Worm (Caenorhabditis elegans) whole organism, L4 larva: ENCODE data around the gene rme-4.
A peak's percentile ranks its signal among the peaks of the same experiment; 100 is the strongest.

ENCODE experiments used
- D1046.2 ChIP-seq: fragments of 200-800 bp; sonication (Bioruptor generic); IDR thresholded peaks from 2 replicates; pipeline ENCODE4 v1.3.6; 2022; ENCODE audit warnings: missing genetic modification characterization, missing compliant biosample characterization
- F37D6.2 ChIP-seq: sonication (generic microtip); optimal IDR thresholded peaks from 2 replicates; lab custom pipeline; 2016; ENCODE audit warnings: mild to moderate bottlenecking, missing genetic modification characterization, missing compliant biosample characterization
- Y48G9A.11 ChIP-seq: fragments of 200-800 bp; sonication (Bioruptor generic); IDR thresholded peaks from 2 replicates; pipeline ENCODE4 v1.3.6; 2022; ENCODE audit warnings: missing genetic modification reagents, missing genetic modification characterization, missing compliant biosample characterization
- Y5F2A.4 ChIP-seq: fragments of 200-800 bp; sonication (Bioruptor generic); optimal IDR thresholded peaks from 2 replicates; lab custom pipeline; 2018; ENCODE audit warnings: mild to moderate bottlenecking, missing genetic modification characterization, missing compliant biosample characterization
- ZK337.2 ChIP-seq: fragments of 200-800 bp; sonication (Bioruptor generic); IDR thresholded peaks from 2 replicates; pipeline ENCODE4 v1.3.6; 2022; ENCODE audit warnings: missing genetic modification reagents, missing genetic modification characterization, missing compliant biosample characterization
- ZK546.5 ChIP-seq, 2 experiments: sonication (generic microtip); optimal IDR thresholded peaks; 2 replicates each; lab custom pipeline; 2017; ENCODE audit warnings: missing biosample characterization in 2 of 2, missing genetic modification characterization in 2 of 2
- aha-1 ChIP-seq: fragments of 150-350 bp; peaks from one replicate; lab custom pipeline; 2014; ENCODE audit warnings: missing biosample characterization, missing genetic modification characterization
- ama-1 ChIP-seq: fragments of 150-350 bp; optimal IDR thresholded peaks from 2 replicates; lab custom pipeline; 2014; ENCODE audit warnings: inconsistent platforms, mixed read lengths
- arid-1 ChIP-seq: fragments of 200-800 bp; sonication (Bioruptor generic); conservative IDR thresholded peaks from 2 replicates; pipeline ENCODE4 v1.3.6; 2022; ENCODE audit warnings: missing genetic modification reagents, missing genetic modification characterization, missing compliant biosample characterization
- attf-4 ChIP-seq: sonication (generic microtip); optimal IDR thresholded peaks from 3 replicates; lab custom pipeline; 2017; ENCODE audit warnings: missing biosample characterization, missing genetic modification characterization
- ceh-28 ChIP-seq: fragments of 150-350 bp; optimal IDR thresholded peaks from 2 replicates; lab custom pipeline; 2014; ENCODE audit warnings: missing biosample characterization, missing genetic modification reagents, missing genetic modification characterization
- ceh-32 ChIP-seq: sonication (generic microtip); optimal IDR thresholded peaks from 2 replicates; lab custom pipeline; 2016; ENCODE audit warnings: mild to moderate bottlenecking, missing genetic modification characterization, missing compliant biosample characterization; ENCODE audit not compliant: poor library complexity
- ces-1 ChIP-seq: fragments of 150-350 bp; sonication (generic microtip); optimal IDR thresholded peaks from 4 replicates; lab custom pipeline; 2014; ENCODE audit warnings: missing biosample characterization, missing genetic modification reagents, missing genetic modification characterization
- cey-2 ChIP-seq: sonication (generic microtip); optimal IDR thresholded peaks from 3 replicates; lab custom pipeline; 2017; ENCODE audit warnings: missing genetic modification characterization, mild to moderate bottlenecking, missing compliant biosample characterization, antibody characterized with exemption, borderline replicate concordance; ENCODE audit not compliant: insufficient read depth
- daf-12 ChIP-seq: fragments of 150-350 bp; optimal IDR thresholded peaks from 2 replicates; lab custom pipeline; 2014; ENCODE audit warnings: missing biosample characterization, missing genetic modification reagents, missing genetic modification characterization
- daf-16 ChIP-seq, 3 experiments: sonication (generic microtip); optimal IDR thresholded peaks; 2 replicates each; lab custom pipeline; 2016 to 2017; ENCODE audit warnings: missing genetic modification characterization in 3 of 3, missing genetic modification reagents in 3 of 3, mild to moderate bottlenecking in 2 of 3, missing compliant biosample characterization in 2 of 3, missing biosample characterization in 1 of 3, moderate library complexity in 1 of 3
- dpl-1 ChIP-seq: fragments of 150-350 bp; optimal IDR thresholded peaks from 2 replicates; lab custom pipeline; 2014; ENCODE audit warnings: missing biosample characterization, missing genetic modification reagents, missing genetic modification characterization
- duxl-1 ChIP-seq: sonication (generic microtip); optimal IDR thresholded peaks from 2 replicates; lab custom pipeline; 2016; ENCODE audit warnings: mild to moderate bottlenecking, missing genetic modification characterization, moderate library complexity, missing compliant biosample characterization; ENCODE audit not compliant: poor library complexity
- dve-1 ChIP-seq: sonication (generic microtip); optimal IDR thresholded peaks from 2 replicates; lab custom pipeline; 2017; ENCODE audit warnings: antibody characterized with exemption, mild to moderate bottlenecking, missing genetic modification characterization, missing compliant biosample characterization; ENCODE audit not compliant: insufficient read depth
- fkh-10 ChIP-seq: fragments of 150-350 bp; optimal IDR thresholded peaks from 2 replicates; lab custom pipeline; 2014; ENCODE audit warnings: missing biosample characterization, missing genetic modification reagents, missing genetic modification characterization
- hlh-11 ChIP-seq: fragments of 200-800 bp; sonication (Bioruptor generic); optimal IDR thresholded peaks from 2 replicates; lab custom pipeline; 2018; ENCODE audit warnings: mild to moderate bottlenecking, missing genetic modification characterization, missing compliant biosample characterization
- hlh-30 ChIP-seq: sonication (generic microtip); optimal IDR thresholded peaks from 2 replicates; lab custom pipeline; 2017; ENCODE audit warnings: antibody characterized with exemption, mild to moderate bottlenecking, missing genetic modification characterization, missing compliant biosample characterization; ENCODE audit not compliant: insufficient read depth
- lim-7 ChIP-seq: fragments of 200-800 bp; sonication (Bioruptor generic); IDR thresholded peaks from 2 replicates; pipeline ENCODE4 v1.3.6; 2022; ENCODE audit warnings: missing genetic modification characterization, missing compliant biosample characterization
- lin-38 ChIP-seq: fragments of 200-800 bp; sonication (Bioruptor generic); IDR thresholded peaks from 2 replicates; pipeline ENCODE4 v1.3.6; 2022; ENCODE audit warnings: missing genetic modification reagents, missing genetic modification characterization, missing compliant biosample characterization
- lin-39 ChIP-seq: fragments of 150-350 bp; optimal IDR thresholded peaks from 2 replicates; lab custom pipeline; 2014; ENCODE audit warnings: missing biosample characterization, missing genetic modification reagents, missing genetic modification characterization
- lir-3 ChIP-seq: sonication (generic microtip); optimal IDR thresholded peaks from 2 replicates; lab custom pipeline; 2016; ENCODE audit warnings: mild to moderate bottlenecking, missing genetic modification characterization, missing compliant biosample characterization
- lsy-2 ChIP-seq, 2 experiments: fragments of 150-350 bp in 1 of 2; sonication (generic microtip) in 1 of 2; optimal IDR thresholded peaks; 2 replicates each; lab custom pipeline; 2014 to 2017; ENCODE audit warnings: missing biosample characterization in 2 of 2, missing genetic modification characterization in 2 of 2
- madf-9 ChIP-seq: fragments of 200-800 bp; sonication (Bioruptor generic); conservative IDR thresholded peaks from 2 replicates; pipeline ENCODE4 v1.3.6; 2022; ENCODE audit warnings: missing genetic modification reagents, missing genetic modification characterization, missing compliant biosample characterization
- mep-1 ChIP-seq: fragments of 150-350 bp; sonication (generic microtip); optimal IDR thresholded peaks from 3 replicates; lab custom pipeline; 2014; ENCODE audit warnings: missing biosample characterization, missing genetic modification characterization
- mxl-3 ChIP-seq: fragments of 200-800 bp; sonication (Bioruptor generic); optimal IDR thresholded peaks from 2 replicates; lab custom pipeline; 2018; ENCODE audit warnings: mild to moderate bottlenecking, missing genetic modification characterization, missing compliant biosample characterization
- nhr-10 ChIP-seq: fragments of 150-350 bp; optimal IDR thresholded peaks from 2 replicates; lab custom pipeline; 2014; ENCODE audit warnings: missing biosample characterization, missing genetic modification characterization
- nhr-25 ChIP-seq: sonication (generic microtip); optimal IDR thresholded peaks from 2 replicates; lab custom pipeline; 2017; ENCODE audit warnings: missing genetic modification characterization, mild to moderate bottlenecking, missing compliant biosample characterization, antibody characterized with exemption, moderate library complexity, borderline replicate concordance; ENCODE audit not compliant: insufficient read depth
- nhr-28 ChIP-seq: fragments of 150-350 bp; optimal IDR thresholded peaks from 2 replicates; lab custom pipeline; 2014; ENCODE audit warnings: missing biosample characterization, missing genetic modification characterization
- nhr-77 ChIP-seq: fragments of 150-350 bp; optimal IDR thresholded peaks from 2 replicates; lab custom pipeline; 2014; ENCODE audit warnings: missing biosample characterization, missing genetic modification characterization
- php-3 ChIP-seq: fragments of 200-800 bp; sonication (Bioruptor generic); IDR thresholded peaks from 2 replicates; pipeline ENCODE4 v1.3.6; 2022; ENCODE audit warnings: missing genetic modification reagents, missing genetic modification characterization, missing compliant biosample characterization
- rbr-2 ChIP-seq: sonication (generic microtip); optimal IDR thresholded peaks from 2 replicates; lab custom pipeline; 2016; ENCODE audit warnings: missing genotype, missing genetic modification characterization, missing compliant biosample characterization
- sdz-12 ChIP-seq: fragments of 200-800 bp; sonication (Bioruptor generic); optimal IDR thresholded peaks from 2 replicates; lab custom pipeline; 2018; ENCODE audit warnings: mild to moderate bottlenecking, missing genetic modification characterization, missing compliant biosample characterization
- snpc-4 ChIP-seq: fragments of 150-350 bp; optimal IDR thresholded peaks from 2 replicates; lab custom pipeline; 2014; ENCODE audit warnings: missing biosample characterization, missing genetic modification characterization
- spr-3 ChIP-seq: fragments of 200-800 bp; sonication (Bioruptor generic); optimal IDR thresholded peaks from 2 replicates; lab custom pipeline; 2018; ENCODE audit warnings: mild to moderate bottlenecking, missing genetic modification characterization, missing compliant biosample characterization
- unc-130 ChIP-seq: sonication (generic microtip); optimal IDR thresholded peaks from 2 replicates; lab custom pipeline; 2016; ENCODE audit warnings: missing genetic modification reagents, missing genetic modification characterization, missing compliant biosample characterization
- unc-62 ChIP-seq, 3 experiments: fragments of 150-350 bp in 1 of 3; sonication (generic microtip); optimal IDR thresholded peaks in 2 of 3; peaks in 1 of 3; 1 replicate in 1 of 3; 2 replicates in 2 of 3; lab custom pipeline; 2014 to 2017; ENCODE audit warnings: missing biosample characterization in 3 of 3, missing genetic modification characterization in 3 of 3, missing genetic modification reagents in 3 of 3, missing genotype in 1 of 3
- zip-2 ChIP-seq: fragments of 150-350 bp; optimal IDR thresholded peaks from 2 replicates; lab custom pipeline; 2014; ENCODE audit warnings: missing biosample characterization, missing genetic modification characterization

rme-4 gene

DNA sequence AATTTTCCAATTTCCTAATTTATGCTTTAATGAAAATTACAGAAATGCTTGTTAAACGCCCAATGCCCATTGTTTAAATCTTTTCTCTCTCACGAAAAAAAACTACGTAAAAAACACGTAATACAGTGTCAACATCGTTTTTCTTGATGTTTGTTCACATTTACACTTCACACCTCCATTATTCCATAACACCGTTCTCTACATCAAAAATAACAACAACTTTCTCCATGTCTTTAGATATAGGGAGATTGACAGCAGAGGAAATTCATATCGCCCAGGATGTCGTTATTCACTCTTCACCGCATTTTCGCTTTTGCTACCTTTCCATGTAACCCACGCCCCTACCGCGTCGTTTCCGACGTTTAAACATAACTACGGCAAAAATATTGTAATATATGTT is 21.6 kb downstream of the rme-4 start, which contains the start of gene efhc-1:
TSS of gene efhc-1 (plus strand) at position 301 of the 400 bp plus-strand sequence.
- TF ChIP-seq D1046.2 (GFP tag; lab: Robert Waterston, UW) (no peak), aha-1 (tag; lab: Kevin White, UChicago) (peak; percentile 51)

DNA sequence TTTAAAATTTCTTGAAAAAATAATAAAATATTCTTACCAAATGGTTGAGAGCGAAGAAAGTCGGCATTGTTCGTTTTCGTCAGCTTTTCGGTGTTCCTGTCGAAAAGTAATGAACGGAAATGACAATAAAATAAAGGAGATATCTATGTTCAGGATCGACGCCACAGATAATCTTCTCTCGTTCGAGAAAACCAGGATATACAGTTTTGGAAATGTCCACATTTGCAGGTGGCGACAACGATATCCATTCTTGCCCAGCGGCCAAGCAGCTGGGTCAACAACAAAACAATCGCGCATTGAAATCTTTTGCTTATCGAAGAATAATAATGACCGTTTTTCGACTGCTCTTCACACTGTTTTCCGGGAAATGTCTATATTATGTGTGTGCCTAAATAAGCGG is 24.0 kb downstream of the rme-4 start, which contains the start of gene R07E3.7:
TSS of gene R07E3.7 (minus strand) at position 101 of the 400 bp plus-strand sequence.
- no peak for TF ChIP-seq duxl-1 (tag; lab: Kevin White, UChicago)
- no peak for TF ChIP-seq arid-1 (GFP tag; lab: Robert Waterston, UW)
- no peak for TF ChIP-seq cey-2
- TF ChIP-seq lim-7 (GFP tag; lab: Robert Waterston, UW): no peak
- no peak for TF ChIP-seq ces-1 (GFP tag; lab: Kevin White, UChicago)
- no peak for TF ChIP-seq nhr-28 (tag; lab: Kevin White, UChicago)
- TF ChIP-seq daf-12 (tag; lab: Kevin White, UChicago): no peak
- no peak for TF ChIP-seq attf-4
- TF ChIP-seq lir-3: no peak
- TF ChIP-seq aha-1 (tag; lab: Kevin White, UChicago): no peak
- no peak for TF ChIP-seq ZK337.2 (GFP tag; lab: Robert Waterston, UW)
- no peak for TF ChIP-seq spr-3 (GFP tag; lab: Kevin White, UChicago)
- no peak for TF ChIP-seq mxl-3 (GFP tag; lab: Kevin White, UChicago)
- TF ChIP-seq Y5F2A.4 (GFP tag; lab: Kevin White, UChicago): no peak
- TF ChIP-seq sdz-12: no peak
- TF ChIP-seq ceh-28 (tag; lab: Kevin White, UChicago): no peak
- no peak for TF ChIP-seq ama-1

DNA sequence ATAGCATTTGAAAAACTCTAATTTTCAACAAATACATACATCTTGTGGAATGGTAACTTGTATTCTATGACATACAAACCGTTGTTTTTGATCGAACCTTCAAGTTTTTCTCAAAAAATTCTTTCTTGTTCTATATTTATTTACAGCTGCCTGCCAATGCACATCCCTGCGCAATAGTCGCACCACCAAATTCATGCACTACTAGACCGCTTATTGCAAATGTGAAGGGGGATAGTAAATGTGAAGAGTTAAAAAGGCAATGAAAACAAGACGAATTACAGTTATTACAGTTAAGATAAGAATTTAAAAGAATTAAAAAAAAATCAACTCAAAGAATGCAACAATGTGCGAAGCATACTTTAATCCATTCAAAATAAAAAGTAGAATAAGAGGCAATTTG is 25.8 kb downstream of the rme-4 start:
- no peak for TF ChIP-seq daf-16 (GFP tag; optimal IDR thresholded peaks at IDR 0.05; lab: Kevin White, UChicago)
- no peak for TF ChIP-seq daf-16 (tag; optimal IDR thresholded peaks at IDR 0.05; lab: Kevin White, UChicago)
- TF ChIP-seq hlh-30: no peak
- TF ChIP-seq unc-62 (GFP tag; optimal IDR thresholded peaks at IDR 0.05 in 1 of 2; lab: Kevin White, UChicago): peak in 1 of 2 experiments; percentile 28
- TF ChIP-seq unc-62 (tag; optimal IDR thresholded peaks at IDR 0.05; lab: Kevin White, UChicago): no peak
- no peak for TF ChIP-seq Y48G9A.11 (GFP tag; lab: Robert Waterston, UW)
- no peak for TF ChIP-seq cey-2
- no peak for TF ChIP-seq F37D6.2
- no peak for TF ChIP-seq nhr-25 (tag; lab: Kevin White, UChicago)

DNA sequence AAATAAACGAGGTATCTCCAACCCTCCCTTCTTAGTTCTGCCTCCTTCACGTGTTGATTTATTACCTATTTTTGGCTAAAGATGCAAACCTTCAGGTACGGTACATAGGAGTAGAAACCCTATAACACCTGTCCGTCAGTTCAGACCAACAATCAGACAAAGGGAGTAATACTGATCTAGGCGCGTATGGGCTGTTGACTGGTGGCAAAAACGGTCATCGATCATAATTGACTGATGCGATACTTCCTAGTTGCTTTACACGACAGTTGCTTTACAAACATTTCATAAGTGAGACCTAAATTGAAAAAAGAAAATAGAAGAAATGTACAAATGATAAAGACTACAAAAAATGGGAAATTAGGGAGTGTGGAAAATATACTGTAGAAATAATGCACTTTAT is 29.5 kb downstream of the rme-4 start:
- no peak for TF ChIP-seq nhr-25 (tag; lab: Kevin White, UChicago)
- TF ChIP-seq madf-9 (GFP tag; lab: Robert Waterston, UW): no peak
- TF ChIP-seq rbr-2 (tag; lab: Kevin White, UChicago): no peak
- TF ChIP-seq nhr-28 (tag; lab: Kevin White, UChicago): peak; percentile 21
- no peak for TF ChIP-seq mep-1
- TF ChIP-seq lin-38 (GFP tag; lab: Robert Waterston, UW): no peak
- TF ChIP-seq mxl-3 (GFP tag; lab: Kevin White, UChicago): no peak
- TF ChIP-seq snpc-4 (tag; lab: Kevin White, UChicago): no peak
- peak; percentile 90 for TF ChIP-seq aha-1 (tag; lab: Kevin White, UChicago)
- TF ChIP-seq fkh-10 (GFP tag; lab: Kevin White, UChicago): no peak

DNA sequence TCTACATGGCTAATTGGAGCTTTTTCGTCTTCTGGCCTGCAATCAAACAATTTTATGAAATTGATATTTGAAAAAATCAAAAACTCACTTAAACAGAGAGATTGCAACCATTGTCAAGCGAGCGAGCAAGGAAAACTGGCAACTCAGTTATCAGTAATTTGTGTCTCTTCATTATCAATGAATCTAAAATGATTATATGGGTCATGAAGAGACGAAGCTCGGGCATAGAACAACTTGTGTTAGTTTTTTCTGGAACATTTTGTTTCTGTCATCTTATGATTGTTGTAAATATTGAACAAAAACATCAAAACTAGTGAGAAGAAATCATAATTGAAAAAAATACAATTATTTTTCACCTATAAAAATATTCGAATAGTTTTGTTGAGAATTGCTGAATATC is 38.7 kb downstream of the rme-4 start, which contains the start of gene R07E3.1:
TSS of gene R07E3.1 (minus strand) at position 176 of the 400 bp plus-strand sequence.
- no peak for TF ChIP-seq ZK546.5 (tag; optimal IDR thresholded peaks at IDR 0.05; lab: Kevin White, UChicago)
- TF ChIP-seq unc-130 (GFP tag; lab: Kevin White, UChicago): no peak
- TF ChIP-seq php-3 (GFP tag; lab: Robert Waterston, UW): peak; percentile 41; the same call in 1 of the 2 replicates
- TF ChIP-seq ceh-32: no peak
- no peak for TF ChIP-seq dpl-1
- no peak for TF ChIP-seq zip-2 (tag; lab: Kevin White, UChicago)
- no peak for TF ChIP-seq fkh-10 (GFP tag; lab: Kevin White, UChicago)
- peak; percentile 43 for TF ChIP-seq hlh-30
- peak; percentile 49 for TF ChIP-seq hlh-11 (tag; lab: Kevin White, UChicago)
- TF ChIP-seq lin-39: no peak
- no peak for TF ChIP-seq lsy-2 (tag; optimal IDR thresholded peaks at IDR 0.05; lab: Kevin White, UChicago)
- no peak for TF ChIP-seq nhr-10 (tag; lab: Kevin White, UChicago)
- TF ChIP-seq nhr-77 (tag; lab: Kevin White, UChicago): peak; percentile 9
- TF ChIP-seq dve-1 (tag; lab: Kevin White, UChicago): peak; percentile 71
- peak; percentile 53 for TF ChIP-seq nhr-28 (tag; lab: Kevin White, UChicago)
- TF ChIP-seq cey-2: no peak
